Worm (Caenorhabditis elegans): ENCODE results near the gene Y17G9B.11.

Y17G9B.11 gene

ce11 chrIV:4749728-4750278 is 6.6 kb upstream of the Y17G9B.11 start, which contains the start of the genes rpl-20 and Y17G9B.5 (continued):
- TF ChIP-seq ceh-14 (tag; optimal IDR thresholded peaks at IDR 0.05) (peak; percentile 93), lin-11 (tag; optimal IDR thresholded peaks at IDR 0.05) (peak; percentile 60), lim-6 (tag; optimal IDR thresholded peaks at IDR 0.05) (peak; percentile 11), Y22D7AL.16 (tag; optimal IDR thresholded peaks at IDR 0.05) (peak; percentile 41), ceh-19 (GFP tag; optimal IDR thresholded peaks at IDR 0.05) (peak; percentile 76), sox-4 (tag; optimal IDR thresholded peaks at IDR 0.05) (peak; percentile 58), C38D4.7 (GFP tag; optimal IDR thresholded peaks at IDR 0.05) (peak; percentile 49), ceh-34 (tag; optimal IDR thresholded peaks at IDR 0.05) (peak; percentile 98), tbx-7 (tag; optimal IDR thresholded peaks at IDR 0.05) (peak; percentile 61), elt-2 (tag; optimal IDR thresholded peaks at IDR 0.05) (peak; percentile 94), unc-55 (GFP tag; optimal IDR thresholded peaks at IDR 0.05) (peak; percentile 76), nhr-11 (tag; optimal IDR thresholded peaks at IDR 0.05) (peak; percentile 55), hlh-15 (tag; optimal IDR thresholded peaks at IDR 0.05) (peak; percentile 51), hlh-30 (tag; optimal IDR thresholded peaks at IDR 0.05; ENCODE audit: insufficient read depth) (peak; percentile 75), C08G9.2 (tag; optimal IDR thresholded peaks at IDR 0.05) (peak; percentile 70), ceh-18 (tag; optimal IDR thresholded peaks at IDR 0.05) (peak; percentile 97), ahr-1 (tag; optimal IDR thresholded peaks at IDR 0.05) (peak; percentile 68), pha-4 (tag; optimal IDR thresholded peaks at IDR 0.05) (no peak), dve-1 (tag; optimal IDR thresholded peaks at IDR 0.05) (peak; percentile 94), fkh-6 (tag; optimal IDR thresholded peaks at IDR 0.05) (peak; percentile 40), ets-4 (tag; optimal IDR thresholded peaks at IDR 0.05) (peak; percentile 93), ztf-16 (tag; optimal IDR thresholded peaks at IDR 0.05) (peak; percentile 96), ceh-48 (tag; optimal IDR thresholded peaks at IDR 0.05) (peak; percentile 77), gmeb-2 (tag; optimal IDR thresholded peaks at IDR 0.05) (peak; percentile 80), hlh-6 (tag; optimal IDR thresholded peaks at IDR 0.05) (no peak), odd-2 (tag; optimal IDR thresholded peaks at IDR 0.05) (no peak), ama-1 (optimal IDR thresholded peaks at IDR 0.05) (no peak), ceh-2 (tag; optimal IDR thresholded peaks at IDR 0.05) (peak; percentile 63), nfya-1 (tag; optimal IDR thresholded peaks at IDR 0.05) (peak; percentile 99), T23F11.4 (GFP tag; optimal IDR thresholded peaks at IDR 0.05) (peak; percentile 79), ceh-24 (tag; optimal IDR thresholded peaks at IDR 0.05) (peak; percentile 47), ceh-45 (GFP tag; IDR thresholded peaks at IDR 0.05) (peak; percentile 45; the same call in 1 of the 2 replicates), unc-3 (GFP tag; conservative IDR thresholded peaks at IDR 0.05) (peak; percentile 80), unc-3 (tag; optimal IDR thresholded peaks at IDR 0.05) (peak; percentile 83), K09A11.1 (tag; optimal IDR thresholded peaks at IDR 0.05; ENCODE audit: insufficient read depth) (peak; percentile 86), pros-1 (tag; optimal IDR thresholded peaks at IDR 0.05) (peak; percentile 86), che-1 (tag; optimal IDR thresholded peaks at IDR 0.05) (peak; percentile 49), pag-3 (tag; optimal IDR thresholded peaks at IDR 0.05; ENCODE audit: borderline replicate concordance) (peak; percentile 35), ceh-31 (tag; optimal IDR thresholded peaks at IDR 0.05) (peak; percentile 93), ceh-6 (GFP tag; optimal IDR thresholded peaks at IDR 0.05) (peak; percentile 60)

DNA sequence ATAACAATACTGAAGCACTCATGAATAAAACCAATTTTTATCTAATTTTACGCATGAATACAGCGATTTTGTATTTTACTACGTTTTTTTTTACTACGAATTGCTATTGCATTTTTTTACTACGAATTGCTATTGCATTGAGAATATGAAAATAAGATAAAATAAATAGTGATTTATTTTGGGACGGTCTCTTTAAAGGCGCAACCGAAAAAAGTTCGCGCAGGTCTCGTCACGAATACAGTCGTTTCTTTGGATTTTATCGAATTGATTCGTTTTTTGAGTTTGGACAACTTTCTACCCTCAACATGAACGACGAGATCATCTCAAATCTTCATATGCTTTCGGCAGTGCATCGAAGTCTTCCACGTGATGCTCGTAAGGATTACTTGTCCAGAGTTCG is 4.6 kb upstream of the Y17G9B.11 start, which contains the start of gene Y17G9B.4:
Gene Y17G9B.4, plus strand, starts transcription at position 306 of the 400 bp plus-strand sequence.
- TF ChIP-seq zip-5 (tag; optimal IDR thresholded peaks at IDR 0.05) (no peak), C08G9.2 (tag; optimal IDR thresholded peaks at IDR 0.05) (no peak), sox-4 (tag; optimal IDR thresholded peaks at IDR 0.05) (no peak), gmeb-2 (tag; optimal IDR thresholded peaks at IDR 0.05) (no peak), nfya-1 (tag; optimal IDR thresholded peaks at IDR 0.05) (no peak), pat-9 (tag; optimal IDR thresholded peaks at IDR 0.05) (no peak), syd-9 (tag; optimal IDR thresholded peaks at IDR 0.05) (no peak)

Measured in whole organism, late embryonic.